Fruit fly (Drosophila melanogaster): ENCODE measurements around the gene rept.

rept gene

dm6 chr3L:19264141-19264487 lies 9.0 kb downstream of the rept start, which contains the start of gene Max (continued):
- TF ChIP-seq Ada2b (GFP tag; IDR thresholded peaks at IDR 0.05) (peak; percentile 60), Deaf1 (tag; optimal IDR thresholded peaks at IDR 0.05) (peak; percentile 44), tap (tag; optimal IDR thresholded peaks at IDR 0.05) (peak; percentile 79), fd102C (GFP tag; optimal IDR thresholded peaks at IDR 0.05) (no peak), Fer1 (GFP tag; optimal IDR thresholded peaks at IDR 0.05) (peak; percentile 83), CG7271 (tag; optimal IDR thresholded peaks at IDR 0.05) (peak; percentile 44), Hr3 (GFP tag; optimal IDR thresholded peaks at IDR 0.05) (peak; percentile 51), Abd-B (GFP tag; optimal IDR thresholded peaks at IDR 0.05) (peak; percentile 32), tx (GFP tag; optimal IDR thresholded peaks at IDR 0.05) (no peak), E2f1 (GFP tag; IDR thresholded peaks at IDR 0.05) (peak; percentile 57), jing (GFP tag; optimal IDR thresholded peaks at IDR 0.05) (no peak), CG6272 (GFP tag; IDR thresholded peaks at IDR 0.05) (no peak), ab (GFP tag; optimal IDR thresholded peaks at IDR 0.05) (no peak), Dip2 (GFP tag; IDR thresholded peaks at IDR 0.05) (no peak), CG10274 (GFP tag; optimal IDR thresholded peaks at IDR 0.05) (no peak), Rfx (GFP tag; IDR thresholded peaks at IDR 0.05) (peak; percentile 82), fd64A (GFP tag; optimal IDR thresholded peaks at IDR 0.05) (no peak), CG34422 (GFP tag; IDR thresholded peaks at IDR 0.05) (peak; percentile 47; the same call in 2 of the 3 replicates), CG14965 (GFP tag; optimal IDR thresholded peaks at IDR 0.05; ENCODE audit: borderline replicate concordance) (no peak), Bdp1 (GFP tag; optimal IDR thresholded peaks at IDR 0.05) (peak; percentile 24), Fer3 (tag; optimal IDR thresholded peaks at IDR 0.05) (peak; percentile 74), cad (GFP tag; optimal IDR thresholded peaks at IDR 0.05) (no peak), CG14014 (GFP tag; IDR thresholded peaks at IDR 0.05) (peak; percentile 70), Lim3 (GFP tag; IDR thresholded peaks at IDR 0.05) (no peak), CG4730 (GFP tag; IDR thresholded peaks at IDR 0.05) (0 out of 2 replicates have a peak, but pooled peaks have one; percentile 21), NFAT (GFP tag; IDR thresholded peaks at IDR 0.05) (peak; percentile 78), CG12769 (tag; optimal IDR thresholded peaks at IDR 0.05) (peak; percentile 84), twi (tag; optimal IDR thresholded peaks at IDR 0.05) (peak; percentile 53), scrt (GFP tag; optimal IDR thresholded peaks at IDR 0.05) (peak; percentile 58), CG3995 (GFP tag; optimal IDR thresholded peaks at IDR 0.05) (peak; percentile 46), Blimp-1 (GFP tag; optimal IDR thresholded peaks at IDR 0.05) (peak; percentile 70), CG31441 (GFP tag; IDR thresholded peaks at IDR 0.05) (peak; percentile 71), CG6683 (GFP tag; optimal IDR thresholded peaks at IDR 0.05) (peak; percentile 26), hb (GFP tag; IDR thresholded peaks at IDR 0.05; ENCODE audit: partially characterized antibody) (no peak), chif (GFP tag; optimal IDR thresholded peaks at IDR 0.05) (peak in 1 of 2 experiments; percentile 5), Elba2 (GFP tag; optimal IDR thresholded peaks at IDR 0.05) (no peak), p53 (GFP tag; optimal IDR thresholded peaks at IDR 0.05) (no peak), toy (GFP tag; IDR thresholded peaks at IDR 0.05) (no peak), chm (GFP tag; IDR thresholded peaks at IDR 0.05) (peak; percentile 58; the same call in 1 of the 2 replicates), H2.0 (GFP tag; IDR thresholded peaks at IDR 0.05) (peak; percentile 80), fd96Cb (tag; optimal IDR thresholded peaks at IDR 0.05) (peak; percentile 56), Ets65A (GFP tag) (peak; percentile 41), Scr (GFP tag; IDR thresholded peaks at IDR 0.05; ENCODE audit: partially characterized antibody) (0 out of 2 replicates have a peak, but pooled peaks have one; percentile 9), insv (GFP tag; optimal IDR thresholded peaks at IDR 0.05) (peak in 1 of 2 experiments; percentile 37), sqz (GFP tag; optimal IDR thresholded peaks at IDR 0.05) (peak; percentile 52), nerfin-2 (GFP tag; IDR thresholded peaks at IDR 0.05; ENCODE audit: partially characterized antibody) (no peak), Asciz (GFP tag; optimal IDR thresholded peaks at IDR 0.05) (no peak), CG9797 (GFP tag; optimal IDR thresholded peaks at IDR 0.05) (peak; percentile 90), CG13424 (tag; optimal IDR thresholded peaks at IDR 0.05) (peak; percentile 83), CG14441 (GFP tag; IDR thresholded peaks at IDR 0.05) (peak; percentile 76), hkb (optimal IDR thresholded peaks at IDR 0.05) (no peak), hkb (GFP tag; IDR thresholded peaks at IDR 0.05) (peak; percentile 79)

Measured in whole organism, embryonic.